Fruit fly (Drosophila melanogaster) whole organism, adult: ENCODE measurements around the gene CG15459.

Source experiments
- CG11617 ChIP-seq: fragments of 200-800 bp; sonication (Bioruptor generic); optimal IDR thresholded peaks from 2 replicates; lab custom pipeline; 2017; ENCODE audit warnings: mild to moderate bottlenecking, missing biosample characterization, missing genetic modification reagents, missing genetic modification characterization
- CG12768 ChIP-seq: fragments of 200-800 bp; sonication (Bioruptor generic); optimal IDR thresholded peaks from 2 replicates; lab custom pipeline; 2017; ENCODE audit warnings: missing biosample characterization, missing genetic modification characterization, mild to moderate bottlenecking, moderate library complexity, missing genetic modification reagents
- CG14711 ChIP-seq: fragments of 200-800 bp; sonication (Bioruptor generic); optimal IDR thresholded peaks from 2 replicates; lab custom pipeline; 2018; ENCODE audit warnings: missing biosample characterization, mild to moderate bottlenecking, missing genetic modification characterization, moderate library complexity
- CG1620 ChIP-seq: fragments of 200-800 bp; sonication (Bioruptor generic); optimal IDR thresholded peaks from 2 replicates; lab custom pipeline; 2016; ENCODE audit warnings: missing biosample characterization, missing genetic modification characterization
- CG33017 ChIP-seq: fragments of 200-800 bp; sonication (Bioruptor generic); optimal IDR thresholded peaks from 2 replicates; lab custom pipeline; 2018; ENCODE audit warnings: missing biosample characterization, mild to moderate bottlenecking, missing genetic modification characterization, moderate library complexity
- CG5204 ChIP-seq: fragments of 200-800 bp; sonication (Bioruptor generic); optimal IDR thresholded peaks from 2 replicates; lab custom pipeline; 2016; ENCODE audit warnings: missing biosample characterization, missing genetic modification characterization
- CG7045 ChIP-seq: fragments of 200-800 bp; sonication (Bioruptor generic); optimal IDR thresholded peaks from 2 replicates; lab custom pipeline; 2017; ENCODE audit warnings: missing biosample characterization, mild to moderate bottlenecking, missing genetic modification characterization
- CG7101 ChIP-seq: fragments of 200-800 bp; sonication (Bioruptor generic); optimal IDR thresholded peaks from 2 replicates; lab custom pipeline; 2018; ENCODE audit warnings: missing biosample characterization, mild to moderate bottlenecking, missing genetic modification characterization, moderate library complexity
- Clk ChIP-seq: fragments of 200-800 bp; sonication (Bioruptor generic); optimal IDR thresholded peaks from 2 replicates; lab custom pipeline; 2017; ENCODE audit warnings: missing biosample characterization, missing genetic modification characterization
- Crg-1 ChIP-seq: fragments of 200-800 bp; sonication (Bioruptor generic); optimal IDR thresholded peaks from 2 replicates; lab custom pipeline; 2016; ENCODE audit warnings: missing biosample characterization, missing genetic modification characterization
- Hr96 ChIP-seq: fragments of 200-800 bp; sonication (Bioruptor generic); optimal IDR thresholded peaks from 2 replicates; lab custom pipeline; 2016; ENCODE audit warnings: missing biosample characterization, missing genetic modification characterization
- Mnt ChIP-seq: fragments of 200-800 bp; sonication (Bioruptor generic); optimal IDR thresholded peaks from 2 replicates; lab custom pipeline; 2016; ENCODE audit warnings: missing biosample characterization, mild to moderate bottlenecking, missing genetic modification characterization
- bab1 ChIP-seq: fragments of 200-800 bp; sonication (Bioruptor generic); optimal IDR thresholded peaks from 3 replicates; lab custom pipeline; 2019; ENCODE audit warnings: missing biosample characterization, mild to moderate bottlenecking, missing genetic modification characterization, moderate library complexity
- cic ChIP-seq: fragments of 200-800 bp; sonication (Bioruptor generic); optimal IDR thresholded peaks from 2 replicates; lab custom pipeline; 2017; ENCODE audit warnings: missing biosample characterization, mild to moderate bottlenecking, missing genetic modification characterization, moderate library complexity
- cnc ChIP-seq, 2 experiments: fragments of >200 bp; optimal IDR thresholded peaks; 2 replicates each; lab custom pipeline; 2017
- kay ChIP-seq: fragments of 200-800 bp; sonication (Bioruptor generic); peaks from one replicate; lab custom pipeline; 2016; ENCODE audit warnings: missing biosample characterization, missing genetic modification characterization, borderline replicate concordance
- ovo ChIP-seq: fragments of 200-800 bp; sonication (Bioruptor generic); optimal IDR thresholded peaks from 2 replicates; lab custom pipeline; 2016; ENCODE audit warnings: missing biosample characterization, missing genetic modification characterization
- pad ChIP-seq: fragments of 200-800 bp; sonication (Bioruptor generic); optimal IDR thresholded peaks from 3 replicates; lab custom pipeline; 2017; ENCODE audit warnings: missing biosample characterization, missing genetic modification characterization, mild to moderate bottlenecking, moderate library complexity, missing genetic modification reagents
- tj ChIP-seq: fragments of 200-800 bp; sonication (Bioruptor generic); optimal IDR thresholded peaks from 3 replicates; lab custom pipeline; 2017; ENCODE audit warnings: missing biosample characterization, mild to moderate bottlenecking, missing genetic modification characterization, moderate library complexity
- toe ChIP-seq: fragments of 200-800 bp; sonication (Bioruptor generic); optimal IDR thresholded peaks from 2 replicates; lab custom pipeline; 2016; ENCODE audit warnings: missing biosample characterization, missing genetic modification characterization

The CG15459 gene

DNA sequence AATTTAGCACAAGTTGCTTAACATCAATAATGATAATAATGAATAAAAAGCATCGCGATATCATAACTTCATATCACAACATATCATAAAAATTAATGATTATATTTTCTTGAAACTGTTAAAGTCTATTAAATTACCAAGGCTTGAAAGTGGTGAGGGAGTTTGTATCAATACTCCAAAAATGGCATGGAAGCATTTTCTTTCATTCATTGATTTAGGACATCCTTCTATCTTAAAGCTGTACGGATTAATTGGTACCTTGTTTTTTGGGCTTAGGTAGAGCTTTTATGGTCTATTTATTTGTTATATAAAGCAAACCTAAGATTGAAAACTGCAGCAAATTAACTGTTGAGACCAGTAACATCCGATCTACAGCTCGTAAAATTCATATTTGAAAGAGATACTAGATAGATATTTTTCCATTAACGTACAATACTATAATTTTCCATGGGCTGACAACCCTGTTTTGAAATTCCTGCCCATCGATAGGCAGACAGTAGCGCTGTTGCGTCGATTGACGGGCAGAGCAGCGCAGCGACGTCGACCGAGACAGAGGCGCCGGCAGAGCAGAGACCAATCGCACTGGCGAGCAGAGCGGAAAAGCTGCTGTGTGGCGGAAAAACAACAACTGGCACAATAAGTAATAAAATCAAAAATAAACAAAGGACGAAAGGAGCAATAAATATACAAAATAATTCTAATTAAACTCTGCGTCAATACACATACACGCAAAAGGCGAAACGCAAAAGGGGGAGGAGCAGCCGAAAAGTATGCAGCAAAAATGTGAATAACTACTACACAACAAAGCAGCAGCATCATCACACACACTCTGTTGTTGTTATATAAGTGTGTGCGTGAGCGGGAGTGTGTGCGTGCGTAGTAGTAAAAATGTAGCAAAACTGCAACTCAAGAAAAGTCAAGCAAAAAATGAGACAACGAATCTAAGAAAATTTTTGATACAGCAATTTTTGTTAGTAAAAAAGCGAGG, 20.3 kb upstream of the CG15459 start, which contains the start of gene CG1695:
TSS of gene CG1695 (plus strand) at position 606 of the 988 bp plus-strand sequence.
- TF ChIP-seq CG5204 (GFP tag; lab: Kevin White, UChicago) (peak; percentile 40), CG14711 (tag; lab: Kevin White, UChicago) (peak; percentile 64), cic (GFP tag; lab: Kevin White, UChicago) (no peak), toe (GFP tag; lab: Kevin White, UChicago) (peak; percentile 29), CG7045 (GFP tag; lab: Kevin White, UChicago) (peak; percentile 5), kay (GFP tag; lab: Kevin White, UChicago) (no peak), Clk (GFP tag; lab: Kevin White, UChicago) (no peak), ovo (GFP tag; lab: Kevin White, UChicago) (no peak), Mnt (GFP tag; lab: Kevin White, UChicago) (no peak)

DNA sequence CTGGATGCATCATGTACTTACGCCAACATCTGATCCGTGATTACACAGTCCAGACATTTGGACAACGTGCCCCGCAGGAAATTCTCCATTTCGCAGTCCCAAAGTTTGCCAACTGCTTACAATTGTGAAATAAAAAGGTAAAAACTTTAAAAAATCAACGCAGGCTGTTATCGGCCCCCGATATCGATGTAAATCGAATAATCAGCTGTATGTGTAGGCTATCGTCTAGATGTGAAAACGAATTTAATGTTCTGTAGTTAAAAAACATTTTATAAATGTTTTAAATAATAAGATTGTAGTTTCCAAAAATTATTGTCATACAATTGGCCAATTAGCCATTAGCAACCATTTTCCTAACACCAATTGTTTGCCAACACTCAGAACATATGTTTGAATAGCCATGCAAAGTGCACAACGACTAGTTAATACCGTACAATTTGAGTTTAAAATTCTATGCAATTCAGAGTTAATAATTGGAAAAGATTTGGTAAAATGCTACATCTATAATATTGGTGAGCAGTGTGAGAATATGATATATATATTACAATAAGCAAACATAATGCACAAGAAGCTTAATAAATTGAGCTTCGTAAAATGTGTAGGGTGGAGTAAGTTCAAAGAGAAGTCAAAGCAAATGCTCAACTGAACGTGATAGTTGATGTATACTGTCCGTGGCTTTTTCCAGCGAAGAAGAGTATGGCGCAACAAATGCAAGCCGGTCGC, 16.3 kb upstream of the CG15459 start, which contains the start of the genes CG11710 and mal:
TSS of gene CG11710 (minus strand) at position 192 of the 723 bp plus-strand sequence.
TSS of gene mal (plus strand) at position 194 of the 723 bp plus-strand sequence.
- TF ChIP-seq CG14711 (tag; lab: Kevin White, UChicago) (peak; percentile 82), cnc (optimal IDR thresholded peaks at IDR 0.05; lab: Kevin White, UChicago) (no peak), CG12768 (GFP tag; lab: Kevin White, UChicago) (peak; percentile 82), Clk (GFP tag; lab: Kevin White, UChicago) (peak; percentile 53), CG1620 (peak; percentile 83), pad (GFP tag; lab: Kevin White, UChicago) (peak; percentile 77), toe (GFP tag; lab: Kevin White, UChicago) (peak; percentile 77), CG7101 (tag; lab: Kevin White, UChicago) (peak; percentile 83), ovo (GFP tag; lab: Kevin White, UChicago) (peak; percentile 56), CG33017 (tag; lab: Kevin White, UChicago) (peak; percentile 53), bab1 (GFP tag; lab: Kevin White, UChicago) (peak; percentile 90), CG7045 (GFP tag; lab: Kevin White, UChicago) (peak; percentile 82), CG11617 (peak; percentile 82), tj (GFP tag; lab: Kevin White, UChicago) (peak; percentile 50), Crg-1 (peak; percentile 24), Hr96 (peak; percentile 81), Mnt (GFP tag; lab: Kevin White, UChicago) (peak; percentile 68), CG5204 (GFP tag; lab: Kevin White, UChicago) (peak; percentile 79), cic (GFP tag; lab: Kevin White, UChicago) (peak; percentile 39), kay (GFP tag; lab: Kevin White, UChicago) (no peak)

DNA sequence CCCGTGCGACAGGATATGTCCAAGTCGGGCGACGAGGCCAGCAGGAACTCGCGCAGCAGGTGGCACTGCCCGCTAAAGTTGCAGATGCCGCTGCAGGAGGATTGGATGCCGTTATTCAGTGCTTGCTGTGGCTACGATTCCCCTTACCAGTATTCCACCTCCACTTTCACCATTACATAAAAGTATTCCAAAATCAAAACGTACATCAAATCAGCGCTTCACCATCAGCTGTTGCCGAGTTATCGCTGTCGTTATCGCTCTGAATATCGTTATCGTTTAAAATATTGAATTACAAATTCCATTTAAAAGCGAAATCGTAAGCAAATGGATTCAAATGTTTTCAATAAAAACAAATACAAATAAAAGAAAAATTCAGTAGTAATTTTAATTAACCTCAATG, 13.4 kb upstream of the CG15459 start, which contains the start of gene CG15456:
TSS of gene CG15456 (minus strand) at position 225 of the 400 bp plus-strand sequence.
- no peak for TF ChIP-seq kay (GFP tag; lab: Kevin White, UChicago)
- TF ChIP-seq Clk (GFP tag; lab: Kevin White, UChicago): no peak
- TF ChIP-seq Hr96: no peak
- peak; percentile 16 for TF ChIP-seq bab1 (GFP tag; lab: Kevin White, UChicago)
- no peak for TF ChIP-seq CG7101 (tag; lab: Kevin White, UChicago)
- no peak for TF ChIP-seq Mnt (GFP tag; lab: Kevin White, UChicago)
- no peak for TF ChIP-seq CG12768 (GFP tag; lab: Kevin White, UChicago)

DNA sequence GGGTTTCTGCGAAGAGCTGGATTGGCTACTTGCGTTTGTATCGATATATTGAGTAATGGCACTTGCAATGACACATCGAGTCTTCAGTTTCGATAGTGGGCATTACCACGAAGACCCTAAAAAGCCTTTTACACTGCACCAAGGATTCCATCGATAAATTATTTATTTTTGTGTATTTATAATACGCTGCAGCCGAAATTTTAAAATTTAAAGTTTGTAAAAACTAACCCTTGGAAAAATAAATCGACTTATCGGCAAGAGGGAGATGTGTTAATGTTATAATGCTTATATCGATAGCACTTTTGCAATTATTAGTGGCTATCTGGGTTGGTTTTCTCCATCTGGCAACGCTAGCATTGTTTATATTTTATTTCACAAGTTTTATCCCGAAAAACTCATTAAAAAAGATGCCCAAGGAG, 10.4 kb upstream of the CG15459 start, which contains the start of the genes Pp4-19C and cactin:
TSS of gene Pp4-19C (minus strand) at position 256 of the 419 bp plus-strand sequence.
TSS of gene cactin (plus strand) at position 323 of the 419 bp plus-strand sequence.
- TF ChIP-seq Hr96 (no peak), CG14711 (tag; lab: Kevin White, UChicago) (peak; percentile 26), CG33017 (tag; lab: Kevin White, UChicago) (no peak), CG7045 (GFP tag; lab: Kevin White, UChicago) (no peak), cic (GFP tag; lab: Kevin White, UChicago) (no peak), ovo (GFP tag; lab: Kevin White, UChicago) (peak; percentile 26), pad (GFP tag; lab: Kevin White, UChicago) (no peak), toe (GFP tag; lab: Kevin White, UChicago) (peak; percentile 71), Mnt (GFP tag; lab: Kevin White, UChicago) (peak; percentile 51), CG1620 (peak; percentile 45), CG12768 (GFP tag; lab: Kevin White, UChicago) (no peak), CG5204 (GFP tag; lab: Kevin White, UChicago) (no peak), Crg-1 (peak; percentile 41), CG11617 (peak; percentile 7), bab1 (GFP tag; lab: Kevin White, UChicago) (peak; percentile 5), tj (GFP tag; lab: Kevin White, UChicago) (peak; percentile 23), kay (GFP tag; lab: Kevin White, UChicago) (no peak), CG7101 (tag; lab: Kevin White, UChicago) (peak; percentile 21), cnc (optimal IDR thresholded peaks at IDR 0.05; lab: Kevin White, UChicago) (no peak), Clk (GFP tag; lab: Kevin White, UChicago) (no peak)
